Worm (Caenorhabditis elegans) whole organism, L3 larva: ENCODE measurements around the gene Y62F5A.12.

Experiments used
- lsy-12 ChIP-seq: sonication (generic microtip); optimal IDR thresholded peaks from 2 replicates; lab custom pipeline; 2016; ENCODE audit warnings: mild to moderate bottlenecking, missing genetic modification characterization, missing compliant biosample characterization
- nhr-12 ChIP-seq: fragments of 150-350 bp; optimal IDR thresholded peaks from 2 replicates; lab custom pipeline; 2014; ENCODE audit warnings: missing biosample characterization, missing genetic modification characterization
- ztf-4 ChIP-seq: fragments of 150-350 bp; optimal IDR thresholded peaks from 2 replicates; lab custom pipeline; 2014; ENCODE audit warnings: missing biosample characterization, missing genetic modification characterization

DNA sequence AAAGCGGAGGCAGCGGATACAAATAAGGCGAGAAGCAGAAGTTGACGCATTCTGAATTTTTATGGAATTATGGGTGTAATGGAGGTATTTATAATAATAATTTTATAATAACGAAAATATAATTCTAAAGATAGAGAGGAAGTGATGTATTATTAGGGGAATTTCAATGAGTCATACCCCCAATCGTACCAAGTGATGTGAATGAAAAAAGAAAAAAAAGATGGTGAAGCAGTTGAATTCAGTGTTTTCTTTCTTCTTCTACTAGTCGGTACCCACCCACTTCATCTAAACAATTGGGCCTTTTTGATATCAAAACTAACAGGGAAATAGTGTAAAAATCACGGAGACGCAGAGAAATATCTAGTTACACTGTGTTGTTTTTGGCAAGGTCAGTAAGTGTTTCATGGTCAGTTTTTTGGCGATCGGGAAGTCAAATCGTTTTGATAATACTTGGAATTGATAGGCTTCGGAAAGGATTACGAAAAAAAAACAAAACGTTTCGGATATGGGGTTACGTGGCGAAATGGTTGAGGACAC, 47.5 kb downstream of the Y62F5A.12 start, which contains the start of gene ttr-18:
- no peak for TF ChIP-seq lsy-12 (tag; lab: Kevin White, UChicago)
- TF ChIP-seq ztf-4 (tag; lab: Kevin White, UChicago), result no peak
- no peak for TF ChIP-seq nhr-12
